Worm (Caenorhabditis elegans) whole organism, midembryonic: Measurements from ENCODE around the gene Y71H2AM.3.

Experiments
- T22C8.4 ChIP-seq: fragments of 200-800 bp; sonication (Bioruptor generic); IDR thresholded peaks from 2 replicates; pipeline ENCODE4 v1.3.6; 2022; ENCODE audit warnings: missing genetic modification characterization, missing compliant biosample characterization
- cog-1 ChIP-seq: sonication (generic microtip); optimal IDR thresholded peaks from 2 replicates; lab custom pipeline; 2016; ENCODE audit warnings: missing genetic modification characterization, missing compliant biosample characterization
- flt-1 ChIP-seq: fragments of 200-800 bp; sonication (Bioruptor generic); IDR thresholded peaks from 2 replicates; pipeline ENCODE4 v1.3.6; 2022; ENCODE audit warnings: missing genetic modification characterization, missing compliant biosample characterization
- klf-2 ChIP-seq: fragments of 200-800 bp; sonication (Bioruptor generic); conservative IDR thresholded peaks from 2 replicates; pipeline ENCODE4 v1.3.6; 2022; ENCODE audit warnings: missing genetic modification reagents, missing genetic modification characterization, missing compliant biosample characterization
- med-1 ChIP-seq: sonication (generic microtip); optimal IDR thresholded peaks from 2 replicates; lab custom pipeline; 2017; ENCODE audit warnings: missing genetic modification characterization, mild to moderate bottlenecking, missing compliant biosample characterization, antibody characterized with exemption, missing genetic modification reagents; ENCODE audit not compliant: insufficient read depth
- ref-1 ChIP-seq: fragments of 200-800 bp; sonication (Bioruptor generic); conservative IDR thresholded peaks from 2 replicates; pipeline ENCODE4 v1.3.6; 2022; ENCODE audit warnings: missing genetic modification reagents, missing genetic modification characterization, missing compliant biosample characterization
- tab-1 ChIP-seq: fragments of 200-800 bp; sonication (Bioruptor generic); IDR thresholded peaks from 2 replicates; pipeline ENCODE4 v1.3.6; 2022; ENCODE audit warnings: missing genetic modification characterization, missing compliant biosample characterization
- ztf-23 ChIP-seq: fragments of 200-800 bp; sonication (Bioruptor generic); IDR thresholded peaks from 2 replicates; pipeline ENCODE4 v1.3.6; 2022; ENCODE audit warnings: missing genetic modification reagents, missing genetic modification characterization, missing compliant biosample characterization
- ztf-29 ChIP-seq: fragments of 200-800 bp; sonication (Bioruptor generic); IDR thresholded peaks from 2 replicates; pipeline ENCODE4 v1.3.6; 2022; ENCODE audit warnings: missing genetic modification reagents, missing genetic modification characterization, missing compliant biosample characterization

The Y71H2AM.3 gene

DNA sequence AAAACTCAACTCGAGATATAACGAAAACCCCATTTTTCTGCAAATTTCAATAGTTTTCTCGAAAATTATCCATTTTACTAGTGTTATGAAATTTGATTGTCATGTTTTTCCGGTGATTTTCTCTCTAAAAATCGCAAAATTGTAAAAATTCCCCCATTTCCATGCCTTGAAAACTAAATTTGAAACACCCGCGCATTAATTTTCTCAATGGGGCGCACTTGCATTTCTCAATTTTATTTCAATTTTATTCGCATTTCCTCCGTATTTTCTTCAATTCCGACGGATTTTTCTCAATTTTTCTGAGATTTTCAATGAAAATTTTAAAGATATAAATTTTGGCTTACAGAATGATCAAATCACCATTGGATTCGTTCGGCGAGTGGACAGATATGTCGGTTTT is at the start of gene Y71H2AM.3:
Y71H2AM.3 (plus strand) TSS at position 347 of the 400 bp plus-strand sequence.
- TF ChIP-seq ztf-23 (GFP tag; lab: Robert Waterston, UW), result no peak

DNA sequence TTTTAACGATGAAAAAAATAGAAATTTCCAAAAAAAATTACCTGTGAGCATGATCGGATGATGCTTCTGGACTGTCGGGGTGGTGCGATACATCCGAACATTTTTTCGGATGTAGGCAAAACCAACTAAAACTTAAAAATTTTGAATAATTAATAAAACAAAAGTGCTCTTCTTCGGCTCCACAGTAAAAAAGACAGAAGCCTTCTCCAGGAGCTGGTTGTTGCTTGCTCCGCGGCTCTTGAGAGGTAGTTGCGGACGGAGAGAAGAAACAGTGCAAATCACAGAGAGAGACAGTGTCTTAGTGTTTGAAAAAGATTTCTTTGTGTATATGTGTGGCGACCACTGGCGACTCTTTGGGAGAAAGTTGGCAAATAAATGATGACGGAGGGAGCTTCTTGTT is 49.0 kb upstream of the Y71H2AM.3 start, which contains the start of gene gldi-9:
gldi-9 (minus strand) TSS at position 101 of the 400 bp plus-strand sequence.
- TF ChIP-seq klf-2 (GFP tag; lab: Robert Waterston, UW), result no peak
- TF ChIP-seq flt-1 (GFP tag; lab: Robert Waterston, UW), result 0 out of 2 replicates have a peak, but pooled peaks have one; percentile 35

DNA sequence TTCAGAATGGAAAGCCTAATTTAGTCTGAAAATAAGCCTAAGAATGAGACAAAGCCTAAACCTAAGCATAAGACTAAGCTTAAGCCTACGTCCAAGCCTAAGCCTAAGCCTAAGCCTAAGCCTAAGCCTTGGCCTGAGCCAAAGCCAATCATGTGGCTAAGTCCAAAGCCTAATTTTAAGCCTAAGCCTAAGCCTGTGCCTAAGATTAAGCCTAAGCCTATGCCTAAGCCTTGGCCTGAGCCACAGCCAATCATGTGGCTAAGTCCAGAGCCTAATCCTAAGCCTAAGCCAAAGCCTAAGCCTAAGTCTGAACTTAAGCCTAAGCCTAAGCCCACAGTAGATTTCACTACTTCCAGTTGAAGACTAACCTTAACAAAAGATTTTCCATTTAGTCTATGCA is 47.8 kb upstream of the Y71H2AM.3 start:
- TF ChIP-seq tab-1 (GFP tag; lab: Robert Waterston, UW) (no peak), klf-2 (GFP tag; lab: Robert Waterston, UW) (no peak), ztf-23 (GFP tag; lab: Robert Waterston, UW) (no peak), T22C8.4 (GFP tag; lab: Robert Waterston, UW) (no peak), ref-1 (GFP tag; lab: Robert Waterston, UW) (no peak), med-1 (GFP tag; lab: Kevin White, UChicago) (no peak), cog-1 (tag; lab: Kevin White, UChicago) (no peak), flt-1 (GFP tag; lab: Robert Waterston, UW) (no peak)

DNA sequence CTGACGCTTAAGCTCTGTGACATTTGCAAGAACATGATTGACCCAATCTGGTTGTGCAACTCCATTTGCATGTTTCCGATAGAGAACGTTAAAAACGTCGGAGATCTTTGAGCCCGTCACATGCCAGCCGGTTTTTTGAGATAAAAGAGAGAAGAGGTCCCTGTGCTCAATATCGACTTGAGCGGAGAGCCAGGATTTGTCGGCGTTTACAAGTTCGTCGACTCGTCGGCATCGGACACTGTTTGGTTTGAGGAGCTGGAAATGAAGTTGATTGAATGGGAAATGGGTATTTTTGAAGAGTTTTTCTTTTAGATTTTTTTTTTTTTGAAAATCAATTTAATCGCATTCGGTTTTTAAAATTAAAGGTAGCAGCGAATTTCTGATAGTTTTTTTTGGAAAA is 47.1 kb upstream of the Y71H2AM.3 start:
- no peak for TF ChIP-seq T22C8.4 (GFP tag; lab: Robert Waterston, UW)
- no peak for TF ChIP-seq tab-1 (GFP tag; lab: Robert Waterston, UW)
- no peak for TF ChIP-seq flt-1 (GFP tag; lab: Robert Waterston, UW)
- no peak for TF ChIP-seq ztf-23 (GFP tag; lab: Robert Waterston, UW)

DNA sequence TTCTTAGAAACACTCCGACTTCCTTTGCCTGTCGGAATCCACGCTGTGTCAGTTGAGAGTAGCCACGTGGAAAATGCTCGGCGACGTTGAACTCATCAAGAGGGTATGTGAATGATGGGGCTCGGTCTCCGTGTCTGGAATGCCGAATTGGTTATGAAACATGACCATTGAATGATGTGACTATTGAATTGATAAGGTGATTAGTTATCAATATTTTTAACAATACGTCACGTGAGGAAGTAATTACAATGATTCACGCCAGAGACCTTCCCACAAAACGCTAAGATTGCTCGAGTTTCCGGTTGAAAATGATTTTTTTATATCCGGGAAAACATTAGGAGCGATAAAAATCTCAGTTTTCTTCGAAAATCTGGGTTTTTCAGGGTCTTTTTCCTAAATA is 45.9 kb upstream of the Y71H2AM.3 start:
- no peak for TF ChIP-seq ztf-23 (GFP tag; lab: Robert Waterston, UW)
- no peak for TF ChIP-seq ref-1 (GFP tag; lab: Robert Waterston, UW)
- TF ChIP-seq T22C8.4 (GFP tag; lab: Robert Waterston, UW), result no peak
- TF ChIP-seq cog-1 (tag; lab: Kevin White, UChicago), result no peak
- TF ChIP-seq klf-2 (GFP tag; lab: Robert Waterston, UW), result no peak
- no peak for TF ChIP-seq ztf-29 (GFP tag; lab: Robert Waterston, UW)
- TF ChIP-seq med-1 (GFP tag; lab: Kevin White, UChicago), result no peak
- TF ChIP-seq tab-1 (GFP tag; lab: Robert Waterston, UW), result no peak
- TF ChIP-seq flt-1 (GFP tag; lab: Robert Waterston, UW), result no peak

DNA sequence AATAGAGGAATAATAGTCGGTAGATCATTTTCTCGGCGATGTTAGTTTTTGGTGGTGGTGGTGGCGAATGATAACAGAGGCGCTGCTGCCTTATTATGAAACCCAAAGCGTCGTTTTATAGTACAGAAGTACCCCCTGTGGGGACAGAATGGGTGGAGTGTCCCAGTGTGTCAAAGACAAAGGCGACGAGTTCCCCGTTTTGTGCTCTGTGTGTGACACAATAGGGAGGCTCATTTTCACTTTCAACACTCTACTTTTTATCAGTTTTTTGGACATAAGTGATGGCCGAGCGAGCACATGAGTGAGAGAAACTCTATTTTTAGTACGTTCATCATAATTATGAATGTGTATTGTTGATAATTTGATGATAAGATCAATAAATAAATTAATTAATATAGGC is 44.5 kb upstream of the Y71H2AM.3 start, which contains the start of gene pho-9:
pho-9 (minus strand) TSS at position 91 of the 400 bp plus-strand sequence.
- TF ChIP-seq ref-1 (GFP tag; lab: Robert Waterston, UW), result no peak
- TF ChIP-seq klf-2 (GFP tag; lab: Robert Waterston, UW), result no peak
- TF ChIP-seq tab-1 (GFP tag; lab: Robert Waterston, UW), result no peak
- TF ChIP-seq ztf-23 (GFP tag; lab: Robert Waterston, UW), result no peak
- TF ChIP-seq T22C8.4 (GFP tag; lab: Robert Waterston, UW), result no peak
- no peak for TF ChIP-seq flt-1 (GFP tag; lab: Robert Waterston, UW)
- no peak for TF ChIP-seq cog-1 (tag; lab: Kevin White, UChicago)
- no peak for TF ChIP-seq med-1 (GFP tag; lab: Kevin White, UChicago)
- TF ChIP-seq ztf-29 (GFP tag; lab: Robert Waterston, UW), result no peak

DNA sequence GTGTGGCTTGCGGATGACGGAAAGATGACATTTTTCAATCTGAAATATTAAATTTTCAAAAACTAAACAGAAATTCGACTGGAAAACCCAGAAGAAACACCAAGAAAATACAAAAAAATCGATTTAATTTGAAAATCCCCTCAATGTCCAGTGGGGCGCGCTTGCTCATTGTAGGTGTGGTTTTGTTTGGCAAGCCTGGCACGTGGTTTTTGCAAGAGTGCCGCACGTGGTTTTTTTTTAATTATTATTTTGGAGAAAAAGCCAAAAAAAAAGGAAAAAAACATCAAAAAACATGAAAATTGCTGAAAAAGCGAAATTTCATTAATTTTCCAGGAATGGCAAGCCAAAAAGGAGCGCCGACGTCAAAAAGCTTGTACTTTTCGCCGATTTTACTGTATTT is 36.6 kb upstream of the Y71H2AM.3 start, which contains the start of gene swsn-3:
swsn-3 (minus strand) TSS at position 45 of the 400 bp plus-strand sequence.
- peak; percentile 71 for TF ChIP-seq ref-1 (GFP tag; lab: Robert Waterston, UW)
- peak; percentile 73 for TF ChIP-seq klf-2 (GFP tag; lab: Robert Waterston, UW)
- TF ChIP-seq T22C8.4 (GFP tag; lab: Robert Waterston, UW), result peak; percentile 90
- TF ChIP-seq flt-1 (GFP tag; lab: Robert Waterston, UW), result peak; percentile 87
- peak; percentile 93 for TF ChIP-seq med-1 (GFP tag; lab: Kevin White, UChicago)
- peak; percentile 90 for TF ChIP-seq ztf-23 (GFP tag; lab: Robert Waterston, UW)
- peak; percentile 89 for TF ChIP-seq ztf-29 (GFP tag; lab: Robert Waterston, UW)
- TF ChIP-seq cog-1 (tag; lab: Kevin White, UChicago), result peak; percentile 90
- TF ChIP-seq tab-1 (GFP tag; lab: Robert Waterston, UW), result peak; percentile 86; the same call in 1 of the 2 replicates

DNA sequence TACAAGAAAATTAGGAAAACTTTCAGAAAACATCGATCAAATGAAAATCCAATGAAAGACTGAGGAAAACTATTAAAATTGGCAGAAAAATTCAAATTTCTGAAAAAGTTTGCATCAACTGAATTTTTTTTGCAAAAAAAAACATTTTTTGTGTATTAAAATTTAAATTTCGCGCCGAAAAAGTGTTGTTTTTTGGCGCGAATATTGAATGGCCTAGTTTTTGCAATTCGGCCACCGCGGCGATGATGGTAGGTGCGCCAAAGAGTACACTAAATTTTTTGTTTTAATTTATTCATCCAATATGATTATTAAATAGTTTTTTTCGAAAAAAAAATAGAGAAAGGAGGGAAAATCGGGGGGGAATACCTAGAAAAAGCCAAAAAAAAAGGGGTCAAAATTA is 36.2 kb upstream of the Y71H2AM.3 start:
- TF ChIP-seq tab-1 (GFP tag; lab: Robert Waterston, UW), result no peak
- TF ChIP-seq ref-1 (GFP tag; lab: Robert Waterston, UW), result no peak
- TF ChIP-seq ztf-29 (GFP tag; lab: Robert Waterston, UW), result no peak
- no peak for TF ChIP-seq flt-1 (GFP tag; lab: Robert Waterston, UW)
- TF ChIP-seq klf-2 (GFP tag; lab: Robert Waterston, UW), result no peak
- TF ChIP-seq cog-1 (tag; lab: Kevin White, UChicago), result no peak
- no peak for TF ChIP-seq med-1 (GFP tag; lab: Kevin White, UChicago)
- no peak for TF ChIP-seq ztf-23 (GFP tag; lab: Robert Waterston, UW)
- no peak for TF ChIP-seq T22C8.4 (GFP tag; lab: Robert Waterston, UW)

DNA sequence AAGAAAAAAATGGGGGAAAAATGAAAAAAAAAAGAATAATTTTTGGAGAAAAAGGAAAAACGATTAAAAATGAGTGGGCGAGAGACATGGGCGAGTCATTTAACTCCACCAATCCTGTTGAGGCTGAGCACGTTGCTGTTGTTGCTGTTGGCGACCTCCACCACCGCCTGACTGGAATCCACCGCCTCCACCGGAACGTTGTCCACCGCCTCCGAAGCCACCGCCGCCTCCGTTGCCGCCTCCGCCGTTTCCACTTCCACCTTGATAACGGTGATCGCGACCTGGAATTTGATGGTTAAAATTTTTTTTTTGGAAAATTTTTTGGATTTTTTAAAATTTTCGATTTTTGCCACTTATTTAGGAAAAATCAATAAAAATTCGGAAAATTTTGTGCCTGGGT is 34.5 kb upstream of the Y71H2AM.3 start:
- TF ChIP-seq T22C8.4 (GFP tag; lab: Robert Waterston, UW) (no peak), med-1 (GFP tag; lab: Kevin White, UChicago) (no peak), ztf-29 (GFP tag; lab: Robert Waterston, UW) (no peak), flt-1 (GFP tag; lab: Robert Waterston, UW) (no peak), cog-1 (tag; lab: Kevin White, UChicago) (no peak)

DNA sequence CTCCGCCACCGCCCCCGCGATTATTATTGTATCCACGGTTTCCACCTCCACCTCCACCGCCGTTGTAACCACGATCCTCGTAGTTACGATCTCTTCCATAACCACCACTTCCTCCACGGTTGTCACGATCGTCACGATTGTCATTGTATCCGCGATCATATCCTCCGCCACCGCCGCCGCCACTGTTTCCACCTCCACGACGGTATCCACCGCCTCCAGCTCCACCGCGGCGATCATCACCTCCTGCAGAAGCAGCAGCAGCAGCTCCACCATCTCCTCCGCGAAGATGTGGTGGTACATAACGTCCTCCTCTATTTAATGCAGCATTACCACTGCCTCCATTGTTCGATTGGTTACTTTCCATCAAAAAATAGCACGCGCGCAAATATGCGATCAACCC is 26.6 kb upstream of the Y71H2AM.3 start, which contains the start of gene laf-1:
laf-1 (minus strand) TSS at position 399 of the 400 bp plus-strand sequence.
- TF ChIP-seq med-1 (GFP tag; lab: Kevin White, UChicago), result no peak
